Worm (Caenorhabditis elegans): ENCODE results near the gene Y38F1A.8.

The Y38F1A.8 gene

ce11 chrII:13013966-13014365, 13.3 kb upstream of the Y38F1A.8 start, which contains the start of gene F18A11.5:
Gene F18A11.5, minus strand, starts transcription at chrII:13014286.
- TF ChIP-seq Y67H2A.10 (GFP tag; conservative IDR thresholded peaks at IDR 0.05): no peak
- TF ChIP-seq snpc-3.4 (tag; optimal IDR thresholded peaks at IDR 0.05): peak; percentile 33
- TF ChIP-seq Y53G8AR.9 (GFP tag; conservative IDR thresholded peaks at IDR 0.05): no peak
- no peak for TF ChIP-seq let-526 (GFP tag; IDR thresholded peaks at IDR 0.05)
- TF ChIP-seq ztf-22 (GFP tag; optimal IDR thresholded peaks at IDR 0.05): no peak
- no peak for TF ChIP-seq madf-8 (GFP tag; conservative IDR thresholded peaks at IDR 0.05)
- no peak for TF ChIP-seq snpc-4 (GFP tag; optimal IDR thresholded peaks at IDR 0.05)
- TF ChIP-seq snpc-4 (tag; optimal IDR thresholded peaks at IDR 0.05): peak in 1 of 4 experiments; percentile 20
- TF ChIP-seq zim-3 (tag; optimal IDR thresholded peaks at IDR 0.05): no peak
- TF ChIP-seq F52B5.7 (tag; optimal IDR thresholded peaks at IDR 0.05): peak; percentile 36
- TF ChIP-seq sea-2 (GFP tag; IDR thresholded peaks at IDR 0.05): no peak
- peak; percentile 60; the same call in 1 of the 2 replicates for TF ChIP-seq Y95B8A.8 (GFP tag; IDR thresholded peaks at IDR 0.05)
- TF ChIP-seq ztf-25 (GFP tag; IDR thresholded peaks at IDR 0.05): peak; percentile 46; the same call in 1 of the 2 replicates
- no peak for TF ChIP-seq T07F8.4 (tag; optimal IDR thresholded peaks at IDR 0.05)
- peak; percentile 46 for TF ChIP-seq hrde-1 (tag; optimal IDR thresholded peaks at IDR 0.05; ENCODE audit: borderline replicate concordance)

ce11 chrII:13012684-13013083, 12.0 kb upstream of the Y38F1A.8 start:
- TF ChIP-seq atf-7 (tag; optimal IDR thresholded peaks at IDR 0.05): peak; percentile 21
- TF ChIP-seq tbp1 (GFP tag; optimal IDR thresholded peaks at IDR 0.05): no peak

DNA sequence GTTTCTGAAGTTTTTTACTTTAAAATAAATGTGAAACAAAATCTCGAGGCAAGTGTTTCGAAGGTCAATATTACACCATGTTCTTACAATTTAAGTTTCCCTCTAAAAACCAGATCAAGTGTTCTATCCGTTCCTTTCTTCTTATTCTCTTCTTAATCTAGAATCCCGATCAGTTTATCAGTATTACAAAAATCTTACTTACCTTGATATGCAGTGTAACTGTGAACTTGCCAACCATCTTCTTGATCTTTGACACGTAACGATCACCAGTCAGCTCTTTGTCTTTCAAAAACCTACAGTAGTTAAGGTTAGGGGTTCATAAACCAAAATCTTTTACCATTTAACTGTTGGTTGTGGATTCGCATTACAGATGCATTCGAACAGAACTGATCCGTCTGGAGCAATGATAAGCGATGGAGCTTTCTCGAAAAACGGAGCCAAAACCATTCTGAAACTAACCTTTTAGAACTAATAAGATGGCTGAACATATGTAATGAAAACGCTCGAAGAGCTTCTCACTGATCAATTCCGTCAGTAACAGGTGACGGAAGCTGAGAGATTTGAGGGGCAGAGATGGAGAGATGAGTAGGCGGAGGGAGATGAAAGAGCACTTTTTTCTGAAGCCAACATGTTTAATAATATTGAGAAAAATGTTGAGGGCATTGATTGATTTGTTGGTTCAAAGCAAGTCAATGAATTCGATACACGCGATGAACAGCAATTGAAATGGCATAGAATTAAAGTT, 7.2 kb upstream of the Y38F1A.8 start, which contains the start of gene oig-2:
Gene oig-2 (minus strand): TSS at position 448 of the 745 bp plus-strand sequence.
- no peak for TF ChIP-seq C06A6.2 (GFP tag; conservative IDR thresholded peaks at IDR 0.05)
- TF ChIP-seq F22D6.2 (tag; optimal IDR thresholded peaks at IDR 0.05): no peak
- no peak for TF ChIP-seq dpl-1 (GFP tag; optimal IDR thresholded peaks at IDR 0.05)
- no peak for TF ChIP-seq ceh-58 (GFP tag; IDR thresholded peaks at IDR 0.05)
- no peak for TF ChIP-seq zfh-2 (GFP tag; conservative IDR thresholded peaks at IDR 0.05)
- no peak for TF ChIP-seq efl-1 (GFP tag; optimal IDR thresholded peaks at IDR 0.05)
- no peak for TF ChIP-seq mes-4 (tag; optimal IDR thresholded peaks at IDR 0.05)
- no peak for TF ChIP-seq F10E7.11 (tag; optimal IDR thresholded peaks at IDR 0.05)
- TF ChIP-seq hmg-1.2 (GFP tag; IDR thresholded peaks at IDR 0.05): no peak
- TF ChIP-seq snpc-1.1 (tag; optimal IDR thresholded peaks at IDR 0.05; ENCODE audit: insufficient read depth): no peak

- no peak for TF ChIP-seq egl-44 (GFP tag; IDR thresholded peaks at IDR 0.05)
- no peak for TF ChIP-seq hmg-20 (GFP tag; IDR thresholded peaks at IDR 0.05)
- no peak for TF ChIP-seq K11D2.4 (GFP tag; IDR thresholded peaks at IDR 0.05)
- peak; percentile 54 for TF ChIP-seq nhr-80 (tag; optimal IDR thresholded peaks at IDR 0.05)
- no peak for TF ChIP-seq cebp-1 (GFP tag; IDR thresholded peaks at IDR 0.05)
- no peak for TF ChIP-seq cebp-1 (tag; optimal IDR thresholded peaks at IDR 0.05)
- no peak for TF ChIP-seq rcor-1 (GFP tag; IDR thresholded peaks at IDR 0.05)
- TF ChIP-seq mxl-1 (tag; optimal IDR thresholded peaks at IDR 0.05): no peak
- no peak for TF ChIP-seq chd-7 (tag; optimal IDR thresholded peaks at IDR 0.05)
- no peak for TF ChIP-seq F52B5.7 (tag; optimal IDR thresholded peaks at IDR 0.05)
- TF ChIP-seq lin-40 (tag; optimal IDR thresholded peaks at IDR 0.05): peak; percentile 0
- no peak for TF ChIP-seq B0035.1 (tag; optimal IDR thresholded peaks at IDR 0.05)
- TF ChIP-seq attf-6 (GFP tag; IDR thresholded peaks at IDR 0.05): no peak
- TF ChIP-seq dpff-1 (tag; optimal IDR thresholded peaks at IDR 0.05): no peak
- peak; percentile 37 for TF ChIP-seq ztf-22 (GFP tag; optimal IDR thresholded peaks at IDR 0.05)
- peak; percentile 35 for TF ChIP-seq ztf-26 (tag; optimal IDR thresholded peaks at IDR 0.05)
These were observed 5.6 kb upstream of the Y38F1A.8 start for ce11 chrII:13006283-13006682.

All from whole organism, young adult.